Fruit fly (Drosophila melanogaster) whole organism, embryonic: ENCODE data around the gene CG13067.

ENCODE experiments used
- CG13775 ChIP-seq: fragments of 200-800 bp; sonication (Bioruptor generic); optimal IDR thresholded peaks from 3 replicates; lab custom pipeline; 2017; ENCODE audit warnings: missing biosample characterization, mild to moderate bottlenecking, missing genetic modification characterization
- CG16779 ChIP-seq: fragments of 200-800 bp; sonication (Bioruptor generic); IDR thresholded peaks from 2 replicates; pipeline ENCODE4 v1.3.6; 2022; ENCODE audit warnings: missing biosample characterization, missing genetic modification characterization
- CG17328 ChIP-seq: fragments of 200-800 bp; sonication (Bioruptor generic); IDR thresholded peaks from 2 replicates; pipeline ENCODE4 v1.3.6; 2022; ENCODE audit warnings: missing biosample characterization, missing genetic modification characterization
- CG30431 ChIP-seq: fragments of 200-800 bp; sonication (Bioruptor generic); optimal IDR thresholded peaks from 2 replicates; lab custom pipeline; 2017; ENCODE audit warnings: missing biosample characterization, missing genetic modification characterization
- CG34224 ChIP-seq: fragments of 200-800 bp; sonication (Bioruptor generic); IDR thresholded peaks from 3 replicates; pipeline ENCODE4 v1.3.6; 2022; ENCODE audit warnings: missing biosample characterization, missing genetic modification characterization; ENCODE audit not compliant: partially characterized antibody
- CG5953 ChIP-seq: fragments of 200-800 bp; sonication (Bioruptor generic); IDR thresholded peaks from 2 replicates; pipeline ENCODE4 v1.3.6; 2022; ENCODE audit warnings: missing biosample characterization, missing genetic modification characterization
- CG6175 ChIP-seq: fragments of 200-800 bp; sonication (Bioruptor generic); IDR thresholded peaks from 3 replicates; pipeline ENCODE4 v1.3.6; 2022; ENCODE audit warnings: missing biosample characterization, missing genetic modification characterization
- CG6791 ChIP-seq: fragments of 200-800 bp; sonication (Bioruptor generic); IDR thresholded peaks from 3 replicates; pipeline ENCODE4 v1.3.6; 2022; ENCODE audit warnings: missing biosample characterization, missing genetic modification characterization; ENCODE audit not compliant: partially characterized antibody
- CG8388 ChIP-seq: fragments of 200-800 bp; sonication (Bioruptor generic); optimal IDR thresholded peaks from 2 replicates; lab custom pipeline; 2019; ENCODE audit warnings: missing biosample characterization, mild to moderate bottlenecking, missing genetic modification characterization, moderate library complexity
- CG9797 ChIP-seq: fragments of 200-800 bp; sonication (Bioruptor generic); optimal IDR thresholded peaks from 3 replicates; lab custom pipeline; 2018; ENCODE audit warnings: missing biosample characterization, mild to moderate bottlenecking, missing genetic modification characterization
- CoRest ChIP-seq: fragments of 200-800 bp; sonication (Bioruptor generic); optimal IDR thresholded peaks from 3 replicates; lab custom pipeline; 2018; ENCODE audit warnings: missing biosample characterization, mild to moderate bottlenecking, missing genetic modification characterization, moderate library complexity
- Gsc ChIP-seq: fragments of 200-800 bp; sonication (Bioruptor generic); IDR thresholded peaks from 2 replicates; pipeline ENCODE4 v1.3.6; 2022; ENCODE audit warnings: missing biosample characterization, missing genetic modification characterization
- HLH54F ChIP-seq: fragments of 200-800 bp; sonication (Bioruptor generic); optimal IDR thresholded peaks from 3 replicates; lab custom pipeline; 2016; ENCODE audit warnings: missing biosample characterization, missing genetic modification characterization
- Jarid2 ChIP-seq: fragments of 200-800 bp; sonication (Bioruptor generic); optimal IDR thresholded peaks from 3 replicates; lab custom pipeline; 2017; ENCODE audit warnings: mild to moderate bottlenecking, missing biosample characterization, missing genetic modification reagents, missing genetic modification characterization
- Scr ChIP-seq: fragments of 200-800 bp; sonication (Bioruptor generic); IDR thresholded peaks from 2 replicates; pipeline ENCODE4 v1.3.6; 2022; ENCODE audit warnings: missing biosample characterization, missing genetic modification characterization; ENCODE audit not compliant: partially characterized antibody
- Xbp1 ChIP-seq: fragments of 200-800 bp; sonication (Bioruptor generic); optimal IDR thresholded peaks from 3 replicates; lab custom pipeline; 2016; ENCODE audit warnings: missing biosample characterization, mild to moderate bottlenecking, missing genetic modification characterization
- aop ChIP-seq: fragments of 200-800 bp; sonication (Bioruptor generic); IDR thresholded peaks from 2 replicates; pipeline ENCODE4 v1.3.6; 2022; ENCODE audit warnings: missing biosample characterization, missing genetic modification characterization
- ara ChIP-seq: fragments of 200-800 bp; sonication (Bioruptor generic); IDR thresholded peaks from 2 replicates; pipeline ENCODE4 v1.3.6; 2022; ENCODE audit warnings: missing biosample characterization, missing genetic modification characterization
- bsh ChIP-seq, 2 experiments: fragments of 200-800 bp; sonication (Bioruptor generic); optimal IDR thresholded peaks; 2 replicates each; lab custom pipeline; 2017 to 2018; ENCODE audit warnings: mild to moderate bottlenecking in 2 of 2, missing biosample characterization in 2 of 2, missing genetic modification characterization in 2 of 2, moderate library complexity in 1 of 2
- chinmo ChIP-seq: fragments of 200-800 bp; sonication (Bioruptor generic); IDR thresholded peaks from 4 replicates; pipeline ENCODE4 v1.3.6; 2022; ENCODE audit warnings: missing biosample characterization, missing genetic modification characterization; ENCODE audit not compliant: partially characterized antibody
- emc ChIP-seq: fragments of 200-800 bp; sonication (Bioruptor generic); optimal IDR thresholded peaks from 2 replicates; lab custom pipeline; 2016; ENCODE audit warnings: missing biosample characterization, missing genetic modification characterization
- gce ChIP-seq: fragments of 200-800 bp; sonication (Bioruptor generic); IDR thresholded peaks from 3 replicates; pipeline ENCODE4 v1.3.6; 2022; ENCODE audit warnings: missing biosample characterization, missing genetic modification characterization
- gsb ChIP-seq: fragments of 200-800 bp; sonication (Bioruptor generic); IDR thresholded peaks from 2 replicates; pipeline ENCODE4 v1.3.6; 2022; ENCODE audit warnings: missing biosample characterization, missing genetic modification characterization
- hb ChIP-seq: fragments of 200-800 bp; sonication (Bioruptor generic); IDR thresholded peaks from 3 replicates; pipeline ENCODE4 v1.3.6; 2022; ENCODE audit warnings: missing biosample characterization, missing genetic modification characterization; ENCODE audit not compliant: partially characterized antibody
- hth ChIP-seq: fragments of >200 bp; optimal IDR thresholded peaks from 2 replicates; lab custom pipeline; 2017; ENCODE audit warnings: inconsistent platforms
- ind ChIP-seq: fragments of 200-800 bp; sonication (Bioruptor generic); optimal IDR thresholded peaks from 3 replicates; lab custom pipeline; 2016; ENCODE audit warnings: missing biosample characterization, missing genetic modification characterization
- lov ChIP-seq, 2 experiments: fragments of 200-800 bp in 1 of 2; fragments of >200 bp in 1 of 2; sonication (Bioruptor generic) in 1 of 2; IDR thresholded peaks in 1 of 2; optimal IDR thresholded peaks in 1 of 2; 2 replicates in 1 of 2; 3 replicates in 1 of 2; pipeline versions ENCODE4 v1.3.6 to Lab custom; 2017 to 2022; ENCODE audit warnings: missing biosample characterization in 1 of 2, missing genetic modification characterization in 1 of 2
- nom ChIP-seq: fragments of 200-800 bp; sonication (Bioruptor generic); optimal IDR thresholded peaks from 2 replicates; lab custom pipeline; 2017; ENCODE audit warnings: missing biosample characterization, missing genetic modification characterization, mild to moderate bottlenecking, moderate library complexity, missing genetic modification reagents
- pnt ChIP-seq: fragments of 200-800 bp; sonication (Bioruptor generic); optimal IDR thresholded peaks from 3 replicates; lab custom pipeline; 2016; ENCODE audit warnings: missing biosample characterization, missing genetic modification characterization
- sens ChIP-seq: fragments of 200-800 bp; sonication (Bioruptor generic); peaks from one replicate; lab custom pipeline; 2016; ENCODE audit warnings: missing biosample characterization, missing genetic modification characterization
- vvl ChIP-seq: fragments of 200-800 bp; sonication (Bioruptor generic); IDR thresholded peaks from 2 replicates; pipeline ENCODE4 v1.3.6; 2022; ENCODE audit warnings: missing biosample characterization, missing genetic modification characterization

Gene CG13067

DNA sequence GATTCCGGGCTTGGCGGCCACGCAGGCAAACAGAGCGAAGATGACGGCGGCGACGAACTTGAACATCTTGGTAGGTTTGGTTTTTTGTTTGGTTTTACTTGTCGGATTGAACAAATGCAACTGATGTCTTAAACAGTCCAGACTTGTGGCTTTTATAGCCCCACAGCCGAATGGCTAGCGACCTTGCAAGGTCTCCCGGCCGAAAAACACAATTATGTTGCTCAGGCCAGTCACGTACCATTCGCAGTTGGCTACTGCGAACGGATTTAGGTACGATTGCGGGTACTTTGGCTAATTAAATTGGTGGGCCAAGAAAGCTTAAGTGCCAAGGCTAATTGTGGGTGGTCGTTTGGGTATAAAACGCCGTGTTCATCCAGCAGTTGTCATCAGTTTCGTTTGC lies 6.1 kb upstream of the CG13067 start, which contains the start of the genes CG13051 and CG13069:
Gene CG13051, minus strand, starts transcription at position 101 of the 400 bp plus-strand sequence.
Gene CG13069, plus strand, starts transcription at position 386 of the 400 bp plus-strand sequence.
- no peak for TF ChIP-seq Scr (GFP tag; lab: Robert Waterston, UW)
- no peak for TF ChIP-seq pnt (GFP tag; lab: Kevin White, UChicago)
- TF ChIP-seq aop (GFP tag; lab: Robert Waterston, UW), result no peak
- no peak for TF ChIP-seq CG13775 (GFP tag; lab: Kevin White, UChicago)
- TF ChIP-seq lov (optimal IDR thresholded peaks at IDR 0.05; lab: Kevin White, UChicago), result no peak
- TF ChIP-seq lov (GFP tag; IDR thresholded peaks at IDR 0.05; lab: Robert Waterston, UW), result no peak
- TF ChIP-seq chinmo, result 0 out of 4 replicates have a peak, but pooled peaks have one; percentile 15
- TF ChIP-seq CG30431 (GFP tag; lab: Kevin White, UChicago), result no peak
- no peak for TF ChIP-seq CoRest (tag; lab: Kevin White, UChicago)

DNA sequence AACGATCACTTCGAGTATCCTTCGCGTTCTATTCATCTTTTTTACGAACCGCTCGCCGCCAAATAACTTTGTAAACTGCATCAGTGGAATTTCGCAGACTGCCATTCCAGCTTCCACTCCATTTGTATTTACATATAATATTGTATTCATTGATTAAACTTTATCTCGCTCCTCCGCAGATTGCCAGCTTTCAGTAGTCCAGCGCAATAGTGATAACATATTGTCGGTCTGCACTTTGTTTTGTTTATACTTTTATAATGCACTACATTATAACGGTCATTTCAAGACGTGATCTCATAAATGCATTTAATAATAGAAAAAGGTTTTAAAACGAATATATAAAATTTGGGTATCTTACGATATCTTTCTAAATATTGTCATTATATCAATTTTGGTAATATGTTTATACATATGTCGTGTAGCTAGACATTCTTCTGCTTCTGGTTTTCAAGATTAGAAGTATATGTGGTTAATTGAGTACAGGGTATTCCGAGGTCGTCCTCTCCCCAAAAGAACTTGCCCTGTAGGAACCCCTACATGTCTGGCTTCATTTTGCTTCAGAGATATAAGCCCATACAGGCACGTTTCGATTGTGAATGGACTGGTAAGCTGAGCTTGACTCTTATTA lies 2.9 kb upstream of the CG13067 start, which contains the start of gene CG4950:
Gene CG4950, minus strand, starts transcription at position 51 of the 628 bp plus-strand sequence.
- no peak for TF ChIP-seq CG5953 (GFP tag; lab: Robert Waterston, UW)
- TF ChIP-seq nom (GFP tag; lab: Kevin White, UChicago), result peak; percentile 15
- peak in 1 of 2 experiments; percentile 9 for TF ChIP-seq bsh (GFP tag; optimal IDR thresholded peaks at IDR 0.05; lab: Kevin White, UChicago)
- TF ChIP-seq hth (lab: Kevin White, UChicago), result no peak
- TF ChIP-seq CG9797 (GFP tag; lab: Kevin White, UChicago), result no peak

DNA sequence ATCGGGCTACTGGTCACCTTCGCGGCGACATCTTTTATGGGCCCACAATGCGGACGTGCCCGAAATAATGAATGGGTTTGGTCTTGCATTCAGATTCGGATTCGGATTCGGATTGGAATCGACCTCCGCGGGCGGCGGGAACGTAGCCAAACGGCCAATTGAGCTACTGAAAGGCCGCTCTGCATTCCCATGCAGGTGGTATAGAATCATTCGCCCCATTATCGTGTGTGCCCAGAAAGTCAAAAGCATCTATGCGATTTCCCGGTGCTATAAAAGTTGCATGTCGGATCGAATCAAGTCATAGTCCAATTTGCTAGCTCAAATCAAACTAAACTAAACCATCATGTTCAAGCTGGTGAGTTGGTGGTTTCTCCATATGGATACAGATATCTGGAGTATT lies 2.0 kb upstream of the CG13067 start, which contains the start of gene CG13068:
Gene CG13068, plus strand, starts transcription at position 301 of the 400 bp plus-strand sequence.
- no peak for TF ChIP-seq Jarid2 (GFP tag; lab: Kevin White, UChicago)
- no peak for TF ChIP-seq CG17328
- no peak for TF ChIP-seq CG6791 (GFP tag; lab: Robert Waterston, UW)
- TF ChIP-seq CG34224 (GFP tag; lab: Robert Waterston, UW), result no peak
- TF ChIP-seq vvl (GFP tag; lab: Robert Waterston, UW), result 0 out of 2 replicates have a peak, but pooled peaks have one; percentile 39
- TF ChIP-seq CG16779 (GFP tag; lab: Robert Waterston, UW), result no peak
- no peak for TF ChIP-seq ind (GFP tag; lab: Kevin White, UChicago)
- 0 out of 3 replicates have a peak, but pooled peaks have one; percentile 16 for TF ChIP-seq hb (GFP tag; lab: Robert Waterston, UW)
- no peak for TF ChIP-seq CG6175 (GFP tag; lab: Robert Waterston, UW)
- TF ChIP-seq gsb (GFP tag; lab: Robert Waterston, UW), result no peak
- no peak for TF ChIP-seq Xbp1 (GFP tag; lab: Kevin White, UChicago)

DNA sequence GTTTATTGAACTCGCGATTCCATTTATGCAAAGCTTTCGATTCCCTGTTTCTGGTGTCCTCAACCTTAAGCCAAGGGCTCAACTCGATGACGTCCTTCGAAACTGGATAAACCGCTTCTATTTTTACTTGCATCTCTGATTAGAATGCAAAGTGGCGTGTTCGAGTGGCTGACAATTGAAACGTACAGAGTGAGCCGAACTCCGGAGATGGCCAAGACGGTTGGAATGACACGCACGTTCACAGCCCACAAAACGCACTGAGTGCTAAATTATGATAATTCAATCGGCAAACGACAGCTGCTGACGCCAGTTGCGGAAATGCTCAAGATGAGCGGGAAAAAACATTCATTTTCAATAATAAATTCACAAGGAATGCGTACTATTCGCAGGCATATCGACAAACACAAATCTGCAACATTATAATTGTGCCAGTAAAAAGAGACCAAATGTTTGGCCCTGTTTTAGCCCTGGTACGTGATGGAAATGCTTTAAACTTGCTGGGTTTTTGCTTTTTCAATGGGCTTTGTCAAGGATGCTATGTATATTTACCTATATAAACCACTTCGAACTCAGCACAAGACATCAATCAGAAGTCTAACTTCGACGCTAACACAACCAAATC lies 1.4 kb downstream of the CG13067 start, which contains the start of gene CG13066:
Gene CG13066, plus strand, starts transcription at position 572 of the 622 bp plus-strand sequence.
- no peak for TF ChIP-seq ara (GFP tag; lab: Robert Waterston, UW)
- peak; percentile 37; the same call in 1 of the 2 replicates for TF ChIP-seq vvl (GFP tag; lab: Robert Waterston, UW)
- no peak for TF ChIP-seq Gsc (GFP tag; lab: Robert Waterston, UW)
- TF ChIP-seq emc, result no peak
- TF ChIP-seq HLH54F, result no peak
- TF ChIP-seq sens (GFP tag; lab: Kevin White, UChicago), result peak; percentile 52
- TF ChIP-seq CG8388, result no peak
- no peak for TF ChIP-seq gce
- TF ChIP-seq chinmo, result 0 out of 4 replicates have a peak, but pooled peaks have one; percentile 48
